Worm (Caenorhabditis elegans): ENCODE measurements around the gene C07G3.15.

ce11 chrV:3444777-3445089 is 52.0 kb downstream of the C07G3.15 start, which contains the start of gene cfz-2:
- TF ChIP-seq him-1 (tag; optimal IDR thresholded peaks at IDR 0.05) (no peak), dao-5 (tag; optimal IDR thresholded peaks at IDR 0.05) (no peak)
